Worm (Caenorhabditis elegans): Measurements from ENCODE around the gene Y57G11C.1131.

The Y57G11C.1131 gene

ce11 chrIV:14932640-14933039 lies at the start of gene Y57G11C.1131:
Gene Y57G11C.1131, plus strand, starts transcription at chrIV:14932972.
- TF ChIP-seq ceh-28 (tag; optimal IDR thresholded peaks at IDR 0.05): no peak
- no peak for TF ChIP-seq Y5F2A.4 (GFP tag; optimal IDR thresholded peaks at IDR 0.05)
- no peak for TF ChIP-seq zfp-2 (tag; optimal IDR thresholded peaks at IDR 0.05)
- TF ChIP-seq tag-97 (GFP tag; IDR thresholded peaks at IDR 0.05): no peak
- TF ChIP-seq arid-1 (GFP tag; conservative IDR thresholded peaks at IDR 0.05): no peak
- 0 out of 4 replicates have a peak, but pooled peaks of 1 of the 2 experiments have one; percentile 25 for TF ChIP-seq madf-5 (GFP tag; IDR thresholded peaks at IDR 0.05)
- TF ChIP-seq unc-130 (GFP tag; optimal IDR thresholded peaks at IDR 0.05): no peak
- no peak for TF ChIP-seq F26F4.8 (GFP tag; conservative IDR thresholded peaks at IDR 0.05)
- no peak for TF ChIP-seq cey-2 (tag; optimal IDR thresholded peaks at IDR 0.05; ENCODE audit: borderline replicate concordance, insufficient read depth)
- TF ChIP-seq snpc-1.2 (GFP tag; IDR thresholded peaks at IDR 0.05): peak; percentile 89
- TF ChIP-seq lin-13 (GFP tag; optimal IDR thresholded peaks at IDR 0.05): no peak
- no peak for TF ChIP-seq vab-7 (GFP tag; IDR thresholded peaks at IDR 0.05)

- TF ChIP-seq daf-8 (GFP tag; IDR thresholded peaks at IDR 0.05): no peak
- no peak for TF ChIP-seq sdz-12 (GFP tag; optimal IDR thresholded peaks at IDR 0.05)
- no peak for TF ChIP-seq ZK546.5 (tag; optimal IDR thresholded peaks at IDR 0.05)
- TF ChIP-seq lin-15B (tag; optimal IDR thresholded peaks at IDR 0.05): no peak
- no peak for TF ChIP-seq mdl-1 (tag; optimal IDR thresholded peaks at IDR 0.05)
- TF ChIP-seq fos-1 (tag; optimal IDR thresholded peaks at IDR 0.05): no peak
- no peak for TF ChIP-seq ceh-20 (GFP tag; IDR thresholded peaks at IDR 0.05)
- no peak for TF ChIP-seq rbr-2 (tag; optimal IDR thresholded peaks at IDR 0.05)
- peak; percentile 87 for TF ChIP-seq hlh-11 (tag; optimal IDR thresholded peaks at IDR 0.05)
- TF ChIP-seq lsy-2 (tag; optimal IDR thresholded peaks at IDR 0.05): no peak
- TF ChIP-seq saeg-2 (GFP tag; IDR thresholded peaks at IDR 0.05): no peak
- no peak for TF ChIP-seq F10B5.3 (tag; optimal IDR thresholded peaks at IDR 0.05)
- no peak for TF ChIP-seq ama-1 (optimal IDR thresholded peaks at IDR 0.05)
- TF ChIP-seq skn-1 (tag; optimal IDR thresholded peaks at IDR 0.05): no peak
- peak; percentile 41 for TF ChIP-seq ztf-7 (tag; optimal IDR thresholded peaks at IDR 0.05)
- peak; percentile 25 for TF ChIP-seq nhr-102 (tag; optimal IDR thresholded peaks at IDR 0.05)
- no peak for TF ChIP-seq gei-8 (GFP tag; optimal IDR thresholded peaks at IDR 0.05)
- no peak for TF ChIP-seq nhr-25 (tag; optimal IDR thresholded peaks at IDR 0.05; ENCODE audit: borderline replicate concordance, insufficient read depth)
- no peak for TF ChIP-seq tra-1 (GFP tag; IDR thresholded peaks at IDR 0.05)
- no peak for TF ChIP-seq lin-39 (tag; optimal IDR thresholded peaks at IDR 0.05)
- TF ChIP-seq ctbp-1 (GFP tag; IDR thresholded peaks at IDR 0.05): no peak
- TF ChIP-seq mxl-2 (GFP tag; conservative IDR thresholded peaks at IDR 0.05): no peak
- TF ChIP-seq F37D6.2 (tag; optimal IDR thresholded peaks at IDR 0.05): no peak
- TF ChIP-seq nhr-76 (tag; optimal IDR thresholded peaks at IDR 0.05): no peak
- no peak for TF ChIP-seq F44E2.7 (GFP tag; IDR thresholded peaks at IDR 0.05)
- no peak for TF ChIP-seq Y75B8A.6 (GFP tag; IDR thresholded peaks at IDR 0.05)
- no peak for TF ChIP-seq ZK337.2 (GFP tag; IDR thresholded peaks at IDR 0.05)
- TF ChIP-seq aha-1 (tag): peak; percentile 9
- TF ChIP-seq spr-3 (GFP tag; optimal IDR thresholded peaks at IDR 0.05): no peak
- no peak for TF ChIP-seq ceh-82 (tag; optimal IDR thresholded peaks at IDR 0.05)
- no peak for TF ChIP-seq jun-1 (tag; optimal IDR thresholded peaks at IDR 0.05)
- no peak for TF ChIP-seq php-3 (GFP tag; IDR thresholded peaks at IDR 0.05)
- TF ChIP-seq R02D3.7 (tag; optimal IDR thresholded peaks at IDR 0.05): no peak
- TF ChIP-seq nhr-48 (tag; optimal IDR thresholded peaks at IDR 0.05): peak; percentile 67
- peak; percentile 87; the same call in 1 of the 2 replicates for TF ChIP-seq dmd-6 (GFP tag; IDR thresholded peaks at IDR 0.05)
- no peak for TF ChIP-seq nhr-111 (GFP tag; optimal IDR thresholded peaks at IDR 0.05)
- no peak for TF ChIP-seq aly-2 (tag; optimal IDR thresholded peaks at IDR 0.05)
- peak; percentile 90 for TF ChIP-seq dve-1 (tag; optimal IDR thresholded peaks at IDR 0.05; ENCODE audit: insufficient read depth)
- TF ChIP-seq dmd-9 (GFP tag; IDR thresholded peaks at IDR 0.05): no peak
- TF ChIP-seq dmd-8 (GFP tag; IDR thresholded peaks at IDR 0.05): no peak
Observed at ce11 chrIV:14883812-14884211, 49.0 kb upstream of the Y57G11C.1131 start.

Measured in whole organism, L4 larva.